Worm (Caenorhabditis elegans) whole organism, L2 larva: ENCODE results near the gene Y53G8AR.1.

ENCODE experiments used
- ama-1 ChIP-seq: fragments of 150-350 bp; optimal IDR thresholded peaks from 2 replicates; lab custom pipeline; 2018; ENCODE audit warnings: inconsistent platforms
- ceh-82 ChIP-seq: fragments of 150-350 bp; optimal IDR thresholded peaks from 2 replicates; lab custom pipeline; 2014; ENCODE audit warnings: missing biosample characterization, missing genetic modification characterization
- dmd-4 ChIP-seq: sonication (generic microtip); optimal IDR thresholded peaks from 2 replicates; lab custom pipeline; 2017; ENCODE audit warnings: missing biosample characterization, missing genetic modification characterization
- egl-27 ChIP-seq: sonication (generic microtip); optimal IDR thresholded peaks from 3 replicates; lab custom pipeline; 2017; ENCODE audit warnings: missing biosample characterization, missing genetic modification reagents, missing genetic modification characterization
- elt-3 ChIP-seq: sonication (generic microtip); optimal IDR thresholded peaks from 2 replicates; lab custom pipeline; 2017; ENCODE audit warnings: missing biosample characterization, missing genetic modification characterization
- fos-1 ChIP-seq: fragments of 150-350 bp; optimal IDR thresholded peaks from 2 replicates; lab custom pipeline; 2014; ENCODE audit warnings: missing biosample characterization, missing genetic modification characterization
- lin-11 ChIP-seq: fragments of 150-350 bp; sonication (generic microtip); optimal IDR thresholded peaks from 2 replicates; lab custom pipeline; 2014; ENCODE audit warnings: missing biosample characterization, missing genetic modification characterization, inconsistent platforms, mixed read lengths
- mdl-1 ChIP-seq, 2 experiments: fragments of 150-350 bp in 1 of 2; sonication (generic microtip) in 1 of 2; optimal IDR thresholded peaks; 2 replicates each; lab custom pipeline; 2017; ENCODE audit warnings: missing biosample characterization in 2 of 2, missing genetic modification characterization in 2 of 2
- nhr-12 ChIP-seq: fragments of 150-350 bp; optimal IDR thresholded peaks from 2 replicates; lab custom pipeline; 2014; ENCODE audit warnings: missing biosample characterization, missing genetic modification characterization
- nhr-237 ChIP-seq: fragments of 150-350 bp; optimal IDR thresholded peaks from 2 replicates; lab custom pipeline; 2014; ENCODE audit warnings: missing biosample characterization, missing genetic modification characterization
- sma-3 ChIP-seq: sonication (generic microtip); optimal IDR thresholded peaks from 2 replicates; lab custom pipeline; 2016; ENCODE audit warnings: missing genetic modification reagents, missing genetic modification characterization, missing compliant biosample characterization
- unc-62 ChIP-seq: fragments of 150-350 bp; optimal IDR thresholded peaks from 2 replicates; lab custom pipeline; 2014; ENCODE audit warnings: missing biosample characterization, missing genetic modification reagents, missing genetic modification characterization
- ztf-11 ChIP-seq: sonication (generic microtip); optimal IDR thresholded peaks from 2 replicates; lab custom pipeline; 2017; ENCODE audit warnings: missing biosample characterization, missing genetic modification characterization

- TF ChIP-seq dmd-4 (tag; lab: Kevin White, UChicago) = no peak
- TF ChIP-seq ceh-82 (tag; lab: Kevin White, UChicago) = no peak
- no peak for TF ChIP-seq lin-11
- no peak for TF ChIP-seq sma-3 (GFP tag; lab: Kevin White, UChicago)
- no peak for TF ChIP-seq unc-62 (GFP tag; lab: Kevin White, UChicago)
- no peak for TF ChIP-seq ztf-11 (tag; lab: Kevin White, UChicago)
- no peak for TF ChIP-seq nhr-237 (tag; lab: Kevin White, UChicago)
- no peak for TF ChIP-seq egl-27 (tag; lab: Kevin White, UChicago)
- TF ChIP-seq elt-3 = no peak
- TF ChIP-seq ama-1 (lab: Kevin White, UChicago) = no peak
- TF ChIP-seq mdl-1 (tag; optimal IDR thresholded peaks at IDR 0.05; lab: Kevin White, UChicago) = no peak
- peak; percentile 45 for TF ChIP-seq fos-1 (tag; lab: Kevin White, UChicago)
- no peak for TF ChIP-seq nhr-12 (tag; lab: Kevin White, UChicago)
Measured at ce11 chrIII:3307379-3307778, 25.5 kb upstream of the Y53G8AR.1 start.
